Fruit fly (Drosophila melanogaster): ENCODE data around the gene mts.

Gene mts

DNA sequence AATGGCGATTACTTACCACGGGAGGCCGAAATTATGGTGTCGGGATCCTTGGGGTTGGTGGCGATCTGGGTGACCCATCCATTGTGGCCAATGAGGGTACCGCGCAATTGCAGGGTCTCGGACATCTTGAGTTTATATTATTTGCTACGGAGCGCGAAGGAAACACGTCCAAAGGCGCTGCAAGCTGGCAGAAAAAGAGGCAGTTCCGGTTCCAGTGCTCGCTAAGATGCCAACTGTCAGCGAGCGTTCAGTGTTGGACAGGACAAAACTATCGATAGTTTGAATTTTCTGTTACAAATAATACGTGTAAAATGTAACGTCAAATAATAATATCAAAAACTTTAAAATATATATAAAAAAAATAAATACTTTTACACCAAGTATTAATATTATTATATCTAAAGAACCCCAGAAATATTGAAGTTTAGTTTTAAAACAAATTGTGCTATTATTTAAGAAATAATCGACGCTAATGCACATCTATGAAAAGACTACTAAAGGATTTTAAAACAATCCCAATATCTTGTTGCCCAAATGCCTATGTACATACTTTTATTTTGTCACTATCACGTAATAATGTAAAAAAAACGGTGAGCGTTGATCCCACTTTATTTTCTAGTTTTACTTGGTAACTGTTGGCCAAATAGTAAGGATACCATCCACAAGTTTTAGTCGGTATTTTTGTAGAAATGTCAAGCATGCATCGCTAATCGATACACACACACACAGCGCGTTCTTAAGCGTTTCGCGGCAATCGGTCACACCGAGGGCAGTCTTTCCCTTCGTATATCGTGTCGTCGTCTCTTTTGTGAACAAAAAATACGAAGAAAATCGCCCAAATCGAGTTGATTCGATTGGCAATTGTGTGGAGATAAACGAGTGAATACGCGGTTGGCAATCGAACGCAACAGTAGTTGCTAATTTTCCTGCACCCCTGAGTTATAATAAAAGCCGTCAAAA, at the start of gene mts, which contains the start of gene Rack1:
TSS of gene mts (plus strand) at position 606 of the 960 bp plus-strand sequence.
TSS of gene Rack1 (minus strand) at position 271 of the 960 bp plus-strand sequence.
- TF ChIP-seq CG17801 (GFP tag; optimal IDR thresholded peaks at IDR 0.05; ENCODE audit: partially characterized antibody): peak; percentile 81

DNA sequence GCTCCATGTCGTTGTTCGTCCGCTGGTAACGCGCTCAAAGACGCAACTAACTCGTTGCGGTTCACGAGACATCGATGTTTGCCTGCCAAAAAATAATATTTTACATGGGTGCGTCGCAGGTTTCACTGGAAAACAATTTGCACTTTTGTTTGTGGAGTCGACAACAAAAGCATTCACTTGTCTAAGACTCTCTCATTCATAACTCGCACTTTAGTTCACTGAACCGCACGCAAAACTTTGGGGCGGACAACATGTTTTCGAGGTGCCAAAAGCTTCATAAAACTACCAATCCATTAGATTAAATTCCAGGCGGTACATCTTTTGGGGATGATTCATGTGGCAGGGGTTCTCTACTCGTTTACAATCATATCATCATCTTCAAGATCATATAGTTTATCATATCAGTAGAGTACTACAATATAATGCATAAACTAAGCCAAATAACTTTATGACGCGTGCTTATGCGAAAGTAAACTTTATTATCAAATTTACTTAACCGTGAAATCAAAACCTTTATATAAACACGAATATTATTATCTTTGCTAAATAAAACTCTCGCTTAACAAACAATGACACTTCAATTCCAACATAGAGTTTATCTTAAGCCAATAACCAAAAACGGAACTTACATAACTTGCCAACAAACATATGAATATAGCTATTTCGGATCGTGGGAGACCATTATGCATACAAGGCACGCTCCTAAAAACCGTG, 49.3 kb upstream of the mts start, which contains the start of gene CG7179:
TSS of gene CG7179 (minus strand) at position 51 of the 714 bp plus-strand sequence.
- no peak for TF ChIP-seq CG17801 (GFP tag; optimal IDR thresholded peaks at IDR 0.05; ENCODE audit: partially characterized antibody)

DNA sequence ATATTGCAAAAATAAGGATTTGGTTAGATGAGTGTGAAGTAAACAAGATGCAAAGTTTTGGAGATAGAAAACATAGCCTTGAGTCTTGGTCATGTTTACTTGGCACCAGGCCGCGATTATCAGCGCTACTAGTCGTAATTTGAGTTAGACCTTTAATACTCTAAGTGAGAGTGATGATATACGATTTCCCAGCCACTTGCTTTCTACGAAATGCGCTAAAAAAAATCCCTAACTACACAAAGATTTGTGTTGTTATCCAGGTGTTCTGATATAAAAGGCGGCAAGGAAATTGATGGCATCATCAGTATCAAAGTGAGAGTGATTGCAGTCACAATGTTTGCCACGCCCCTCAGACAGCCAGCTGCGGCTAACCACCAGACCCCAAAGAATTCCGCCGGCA, 47.7 kb upstream of the mts start, which contains the start of gene Uro:
TSS of gene Uro (plus strand) at position 301 of the 400 bp plus-strand sequence.
- no peak for TF ChIP-seq CG17801 (GFP tag; optimal IDR thresholded peaks at IDR 0.05; ENCODE audit: partially characterized antibody)

DNA sequence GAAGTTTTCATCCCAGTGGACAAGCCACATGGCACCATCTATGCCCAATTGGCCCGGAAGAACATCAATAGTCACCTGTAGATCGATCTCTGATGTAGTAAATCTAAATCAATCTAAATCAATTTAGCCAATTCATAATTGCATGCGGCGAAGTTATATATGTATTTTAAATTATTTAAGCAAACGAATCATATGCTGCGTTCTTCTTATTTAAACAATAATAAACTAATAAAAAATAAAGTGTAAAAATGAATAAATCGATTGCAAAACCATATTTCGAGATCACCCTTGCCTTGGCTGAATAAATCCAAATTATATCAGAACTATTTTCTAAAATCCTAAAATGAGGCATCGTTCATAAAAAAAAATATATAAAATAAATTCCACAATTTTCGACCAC, 46.3 kb upstream of the mts start, which contains the start of gene CG7164:
TSS of gene CG7164 (plus strand) at position 301 of the 400 bp plus-strand sequence.
- TF ChIP-seq CG17801 (GFP tag; optimal IDR thresholded peaks at IDR 0.05; ENCODE audit: partially characterized antibody): no peak

DNA sequence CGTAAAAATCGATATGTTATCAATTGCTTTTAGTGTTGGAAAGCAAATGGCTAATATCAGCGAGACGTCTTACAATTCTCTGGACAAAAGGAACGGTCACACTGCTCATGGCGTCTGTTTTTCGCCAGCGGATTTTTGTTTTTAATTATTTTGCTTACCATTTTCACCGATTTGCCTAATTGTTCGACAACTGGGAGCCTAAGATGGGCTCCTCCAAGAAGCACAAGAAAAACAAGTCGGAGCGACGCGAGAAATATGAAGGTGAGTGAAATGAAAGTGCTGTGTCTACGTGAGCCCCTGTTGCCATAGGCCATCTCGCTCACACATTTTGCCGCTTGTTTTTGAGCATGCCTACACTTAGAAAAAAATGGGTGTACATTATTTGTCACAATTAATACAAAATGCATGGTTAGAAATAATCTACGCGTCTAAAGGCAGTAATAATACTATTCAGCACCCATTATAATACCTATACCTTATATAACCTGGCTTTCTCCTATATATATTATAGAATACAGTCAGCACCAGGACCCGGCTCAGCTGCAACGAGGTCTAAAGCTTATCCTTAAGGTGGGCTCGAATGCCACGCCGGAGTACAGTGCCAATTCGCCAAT, 44.6 kb upstream of the mts start, which contains the start of gene Brd7-9:
TSS of gene Brd7-9 (plus strand) at position 78 of the 614 bp plus-strand sequence.
- peak; percentile 22 for TF ChIP-seq CG17801 (GFP tag; optimal IDR thresholded peaks at IDR 0.05; ENCODE audit: partially characterized antibody)

DNA sequence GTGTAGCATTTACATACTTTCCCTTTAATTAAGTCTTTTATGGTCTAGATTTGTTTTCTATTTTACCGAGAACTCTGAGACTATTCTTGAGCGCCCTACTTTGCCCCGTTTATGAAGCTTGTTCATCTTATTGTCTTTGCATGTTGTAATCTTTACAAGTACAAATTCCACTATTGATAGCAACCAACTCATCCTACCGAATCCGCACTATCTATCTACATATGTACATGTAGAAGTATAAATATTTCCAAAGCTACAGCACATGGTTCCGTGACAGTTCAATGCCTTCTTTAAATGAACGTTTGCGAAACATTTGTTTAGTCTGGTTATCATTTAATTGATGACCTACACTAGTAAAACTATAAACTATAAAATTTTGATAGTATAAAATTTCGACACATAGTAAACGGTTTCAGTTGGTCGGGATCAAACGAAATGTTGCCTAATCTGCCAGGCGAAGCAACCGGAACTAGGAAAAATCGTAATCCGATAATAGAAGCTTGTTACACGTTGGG, 38.4 kb upstream of the mts start:
- TF ChIP-seq CG17801 (GFP tag; optimal IDR thresholded peaks at IDR 0.05; ENCODE audit: partially characterized antibody): no peak

DNA sequence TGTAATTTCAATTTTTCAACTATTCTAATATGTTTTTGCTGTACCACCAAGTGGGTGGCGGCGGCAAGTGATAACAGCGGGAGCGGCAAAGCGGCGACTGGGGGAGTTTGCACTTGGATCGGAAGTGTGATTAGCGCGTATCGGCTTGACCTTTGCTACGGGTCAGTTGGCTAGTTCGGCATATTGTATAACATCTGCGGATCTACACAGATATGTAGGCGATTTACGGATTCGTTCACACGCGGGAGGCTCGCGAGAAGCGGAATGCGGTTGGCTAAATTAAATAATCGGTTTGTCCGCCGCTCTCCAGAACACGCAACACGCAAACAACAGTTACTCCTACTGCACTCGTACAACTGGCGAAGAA, 37.4 kb upstream of the mts start:
- TF ChIP-seq CG17801 (GFP tag; optimal IDR thresholded peaks at IDR 0.05; ENCODE audit: partially characterized antibody): no peak

DNA sequence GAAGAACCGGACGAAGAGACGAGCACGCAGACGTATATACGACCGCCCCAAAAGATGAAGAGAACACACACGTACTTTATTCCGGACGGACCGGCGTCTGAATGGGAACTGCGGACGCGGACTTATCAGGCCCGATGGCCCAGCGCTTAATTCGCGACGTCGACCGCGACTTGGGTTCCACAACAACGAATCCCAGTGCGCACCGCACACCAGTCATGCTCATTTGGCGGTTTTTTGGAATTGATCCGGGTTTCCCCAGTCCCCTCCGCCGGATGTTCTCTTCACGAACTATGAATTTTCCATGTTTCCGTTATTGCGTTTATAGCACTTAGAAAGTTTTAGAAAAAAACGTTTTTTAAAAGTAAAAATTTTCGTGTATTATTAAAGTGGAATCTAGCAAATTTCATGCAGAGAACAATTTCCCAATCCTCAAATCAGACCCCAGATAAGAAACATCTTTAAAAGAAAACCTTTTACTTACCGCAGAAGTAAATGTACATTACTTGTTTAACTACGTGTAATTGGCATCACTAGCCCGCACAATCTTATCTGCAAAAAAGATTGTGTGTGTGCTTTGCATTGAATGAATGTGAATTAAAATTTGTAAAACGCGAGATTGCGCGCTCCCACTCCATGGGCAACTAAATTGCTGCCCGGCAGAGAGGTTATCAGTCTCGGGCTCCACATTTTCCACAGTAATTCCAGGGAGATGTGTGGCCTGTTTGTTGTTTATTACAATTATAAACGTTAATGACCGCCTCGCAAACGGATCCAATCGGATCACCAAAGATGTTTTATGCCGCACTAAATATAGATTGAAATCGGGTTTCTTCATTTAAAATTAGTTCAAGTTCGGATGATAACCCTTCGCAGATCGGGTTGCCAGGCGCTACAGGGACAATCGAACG, 36.7 kb upstream of the mts start, which contains the start of gene CG7149:
TSS of gene CG7149 (minus strand) at position 110 of the 908 bp plus-strand sequence.
- TF ChIP-seq CG17801 (GFP tag; optimal IDR thresholded peaks at IDR 0.05; ENCODE audit: partially characterized antibody): peak; percentile 38

DNA sequence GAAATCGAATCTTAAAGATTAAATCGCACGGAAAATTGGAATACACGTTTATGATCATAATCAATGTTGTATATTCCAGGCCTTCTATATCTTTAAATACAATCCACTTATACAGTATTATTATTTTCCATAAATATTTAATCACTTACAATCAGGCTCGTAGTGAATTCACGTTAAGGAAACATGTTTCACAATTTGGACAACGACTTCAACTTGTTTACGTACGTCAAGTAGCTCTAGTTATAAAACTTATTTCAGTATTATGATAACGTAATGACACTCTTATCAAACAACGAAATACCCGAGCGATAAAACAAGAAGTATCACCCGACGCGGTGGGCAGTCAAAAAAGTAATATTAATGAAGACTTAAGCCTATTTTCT, 36.1 kb upstream of the mts start:
- TF ChIP-seq CG17801 (GFP tag; optimal IDR thresholded peaks at IDR 0.05; ENCODE audit: partially characterized antibody): no peak

DNA sequence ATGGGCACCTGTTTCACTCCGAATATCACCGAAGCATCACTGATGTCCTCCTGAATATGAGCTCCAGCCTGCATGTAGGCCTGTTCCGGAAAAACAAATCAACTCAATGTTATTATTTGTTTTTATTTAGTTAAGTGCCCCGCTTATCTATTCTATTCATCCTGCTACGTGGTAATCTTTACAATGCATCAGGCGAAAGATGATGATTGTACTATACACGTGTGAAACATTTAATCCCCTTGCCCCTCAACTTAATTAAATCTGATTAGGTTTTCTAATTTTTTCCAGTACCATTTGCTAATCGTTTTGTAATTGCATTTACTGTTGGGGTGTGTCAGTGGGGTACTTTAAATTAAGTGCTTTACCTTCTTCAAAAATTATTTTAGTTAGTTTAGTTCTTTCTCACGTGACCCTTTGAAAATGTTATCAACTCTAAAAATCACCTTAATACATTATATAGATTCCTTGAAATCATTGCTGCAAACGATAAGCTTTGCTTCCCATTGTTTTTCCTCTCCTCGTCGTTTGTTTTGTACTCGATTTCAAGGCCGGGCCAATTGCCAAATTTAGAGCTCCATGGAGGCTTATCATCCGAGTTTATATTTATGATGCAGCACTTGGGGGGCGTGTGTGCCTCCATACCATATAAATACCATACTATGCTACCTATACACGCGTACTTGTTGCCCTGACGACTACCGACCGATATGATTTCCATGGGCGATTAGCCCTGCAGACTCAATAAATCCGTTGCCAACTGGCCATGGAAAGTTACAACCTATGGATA, 32.6 kb upstream of the mts start:
- peak; percentile 1 for TF ChIP-seq CG17801 (GFP tag; optimal IDR thresholded peaks at IDR 0.05; ENCODE audit: partially characterized antibody)

DNA sequence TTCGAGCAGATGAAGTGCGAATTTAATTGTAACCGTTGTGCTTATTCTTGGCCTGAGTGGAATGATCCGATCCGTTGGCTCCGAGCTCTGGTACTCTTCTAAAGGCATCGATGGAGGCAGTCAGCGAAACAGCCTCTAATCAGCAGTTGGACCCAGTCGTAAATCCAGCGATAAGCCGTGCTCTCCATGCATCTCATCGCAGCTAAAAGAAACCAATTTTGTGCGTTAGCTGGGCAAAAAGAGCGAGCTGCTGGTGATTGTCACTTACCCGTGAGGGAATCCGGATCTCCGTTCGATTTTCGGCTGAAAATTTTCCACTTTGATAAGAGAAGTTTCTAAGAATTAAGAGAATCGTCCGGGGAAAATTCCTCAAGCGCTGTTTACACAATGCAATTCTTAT, 31.6 kb upstream of the mts start, which contains the start of gene LKRSDH:
TSS of gene LKRSDH (minus strand) at position 101 of the 400 bp plus-strand sequence.
- no peak for TF ChIP-seq CG17801 (GFP tag; optimal IDR thresholded peaks at IDR 0.05; ENCODE audit: partially characterized antibody)

DNA sequence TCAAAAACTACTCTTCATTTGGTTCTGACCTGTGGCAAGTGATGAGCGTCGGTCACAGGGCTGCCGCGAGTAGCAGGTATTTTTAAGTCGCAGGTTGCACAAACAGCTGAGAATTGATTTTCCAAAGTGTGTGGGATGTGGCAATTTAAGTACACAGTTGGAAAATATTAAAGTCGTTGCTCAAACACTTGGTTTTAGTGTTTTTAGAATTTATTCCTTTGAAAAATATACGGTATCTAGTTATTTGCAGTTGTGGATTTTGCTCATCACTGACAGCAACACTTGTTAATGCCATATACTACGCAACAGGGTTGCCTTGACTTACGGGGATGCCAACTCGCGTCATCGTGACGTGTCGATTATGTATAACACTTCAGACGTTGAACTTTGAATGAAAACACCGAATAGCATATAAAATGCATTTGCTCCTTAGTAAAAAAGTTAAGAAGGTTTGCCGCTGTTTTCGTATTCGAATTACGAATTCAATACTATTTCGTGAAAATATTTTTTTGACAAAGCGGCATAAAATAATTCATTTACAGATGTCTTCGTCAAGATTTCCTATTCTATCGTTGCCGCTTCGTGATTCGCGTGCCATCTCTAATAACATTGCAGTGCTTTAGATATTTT, 27.5 kb upstream of the mts start, which contains the start of the genes Herp and r2d2:
TSS of gene Herp (minus strand) at position 255 of the 630 bp plus-strand sequence.
TSS of gene r2d2 (plus strand) at position 344 of the 630 bp plus-strand sequence.
- peak; percentile 89 for TF ChIP-seq CG17801 (GFP tag; optimal IDR thresholded peaks at IDR 0.05; ENCODE audit: partially characterized antibody)
